Fruit fly (Drosophila melanogaster) ovary, adult (tissue): ENCODE data around the gene Hk.

Source experiments
- CG17801 ChIP-seq: fragments of 200-800 bp; optimal IDR thresholded peaks from 2 replicates; lab custom pipeline; 2019; ENCODE audit warnings: missing biosample characterization, mild to moderate bottlenecking, missing genetic modification characterization, moderate library complexity; ENCODE audit not compliant: partially characterized antibody

The Hk gene

dm6 chrX:10209556-10210164 lies 53.6 kb downstream of the Hk start:
- TF ChIP-seq CG17801 (GFP tag; lab: Kevin White, UChicago): no peak

- no peak for TF ChIP-seq CG17801 (GFP tag; lab: Kevin White, UChicago)
These were observed 57.2 kb downstream of the Hk start for dm6 chrX:10206086-10206485.

- no peak for TF ChIP-seq CG17801 (GFP tag; lab: Kevin White, UChicago)
These were observed 60.7 kb downstream of the Hk start for dm6 chrX:10202595-10202994.

dm6 chrX:10184355-10185058 lies 78.8 kb downstream of the Hk start:
- TF ChIP-seq CG17801 (GFP tag; lab: Kevin White, UChicago): no peak
